Fruit fly (Drosophila melanogaster) whole organism, embryonic: Measurements from ENCODE around the gene plum.

Experiments used
- Adf1 ChIP-seq: fragments of 200-800 bp; sonication (Bioruptor generic); IDR thresholded peaks from 2 replicates; pipeline ENCODE4 v1.3.6; 2022; ENCODE audit warnings: missing biosample characterization, missing genetic modification characterization
- Awh ChIP-seq: fragments of 200-800 bp; sonication (Bioruptor generic); IDR thresholded peaks from 2 replicates; pipeline ENCODE4, ENCODE4 v1.3.6; 2022; ENCODE audit warnings: missing biosample characterization, missing genetic modification characterization
- Bgb ChIP-seq: fragments of 200-800 bp; sonication (Bioruptor generic); IDR thresholded peaks from 2 replicates; pipeline ENCODE4 v1.3.6; 2022; ENCODE audit warnings: missing biosample characterization, missing genetic modification characterization; ENCODE audit not compliant: partially characterized antibody
- Blimp-1 ChIP-seq: fragments of 200-800 bp; sonication (Bioruptor generic); optimal IDR thresholded peaks from 3 replicates; lab custom pipeline; 2018; ENCODE audit warnings: missing biosample characterization, missing genetic modification characterization, mild to moderate bottlenecking, moderate library complexity, missing genetic modification reagents
- CG13296 ChIP-seq: fragments of 200-800 bp; sonication (Bioruptor generic); optimal IDR thresholded peaks from 3 replicates; lab custom pipeline; 2018; ENCODE audit warnings: missing biosample characterization, mild to moderate bottlenecking, missing genetic modification characterization
- CG13894 ChIP-seq: fragments of 200-800 bp; sonication (Bioruptor generic); optimal IDR thresholded peaks from 3 replicates; lab custom pipeline; 2018; ENCODE audit warnings: missing biosample characterization, mild to moderate bottlenecking, missing genetic modification characterization, moderate library complexity
- CG16815 ChIP-seq: fragments of 200-800 bp; sonication (Bioruptor generic); optimal IDR thresholded peaks from 3 replicates; lab custom pipeline; 2017; ENCODE audit warnings: missing biosample characterization, mild to moderate bottlenecking, missing genetic modification characterization
- CG17385 ChIP-seq: fragments of 200-800 bp; sonication (Bioruptor generic); optimal IDR thresholded peaks from 3 replicates; lab custom pipeline; 2018; ENCODE audit warnings: missing biosample characterization, mild to moderate bottlenecking, missing genetic modification characterization
- CG1832 ChIP-seq: fragments of 200-800 bp; sonication (Bioruptor generic); optimal IDR thresholded peaks from 2 replicates; lab custom pipeline; 2017; ENCODE audit warnings: missing biosample characterization, mild to moderate bottlenecking, missing genetic modification characterization, inconsistent platforms
- CG31224 ChIP-seq: fragments of 200-800 bp; sonication (Bioruptor generic); IDR thresholded peaks from 2 replicates; pipeline ENCODE4 v1.3.6; 2022; ENCODE audit warnings: missing biosample characterization, missing genetic modification characterization
- CG4854 ChIP-seq: fragments of 200-800 bp; sonication (Bioruptor generic); optimal IDR thresholded peaks from 2 replicates; lab custom pipeline; 2016; ENCODE audit warnings: missing biosample characterization, missing genetic modification characterization, inconsistent platforms
- CG6654 ChIP-seq: fragments of 200-800 bp; sonication (Bioruptor generic); optimal IDR thresholded peaks from 2 replicates; lab custom pipeline; 2017; ENCODE audit warnings: missing biosample characterization, mild to moderate bottlenecking, missing genetic modification characterization
- CG6813 ChIP-seq: fragments of 200-800 bp; sonication (Bioruptor generic); optimal IDR thresholded peaks from 2 replicates; lab custom pipeline; 2017; ENCODE audit warnings: missing biosample characterization, missing genetic modification characterization, mild to moderate bottlenecking, moderate library complexity, missing genetic modification reagents
- CG8359 ChIP-seq: fragments of 200-800 bp; sonication (Bioruptor generic); optimal IDR thresholded peaks from 2 replicates; lab custom pipeline; 2017; ENCODE audit warnings: missing biosample characterization, mild to moderate bottlenecking, missing genetic modification characterization, borderline replicate concordance
- Dfd ChIP-seq, 2 experiments: fragments of >200 bp; optimal IDR thresholded peaks; 2 replicates each; lab custom pipeline; 2017; ENCODE audit warnings: missing biosample characterization in 2 of 2, missing genetic modification characterization in 2 of 2
- Ets65A ChIP-seq: fragments of 200-800 bp; sonication (Bioruptor generic); peaks from one replicate; lab custom pipeline; 2016; ENCODE audit warnings: missing biosample characterization, missing genetic modification characterization
- Gug ChIP-seq: fragments of 200-800 bp; sonication (Bioruptor generic); IDR thresholded peaks from 4 replicates; pipeline ENCODE4 v1.3.6; 2022; ENCODE audit warnings: missing biosample characterization, missing genetic modification characterization
- HmgD ChIP-seq: fragments of 200-800 bp; sonication (Bioruptor generic); optimal IDR thresholded peaks from 3 replicates; lab custom pipeline; 2016; ENCODE audit warnings: missing biosample characterization, missing genetic modification characterization
- Hr39 ChIP-seq: fragments of >200 bp; optimal IDR thresholded peaks from 2 replicates; lab custom pipeline; 2017
- Lpt ChIP-seq: fragments of >200 bp; optimal IDR thresholded peaks from 2 replicates; lab custom pipeline; 2018; ENCODE audit warnings: missing biosample characterization, missing genetic modification characterization
- NC2α ChIP-seq: fragments of 200-800 bp; sonication (Bioruptor generic); optimal IDR thresholded peaks from 2 replicates; lab custom pipeline; 2016; ENCODE audit warnings: missing biosample characterization, missing genetic modification characterization
- Pdp1 ChIP-seq, 2 experiments: fragments of 200-800 bp; sonication (Bioruptor generic); optimal IDR thresholded peaks; 3 replicates each; lab custom pipeline; 2016; ENCODE audit warnings: missing biosample characterization in 2 of 2, missing genetic modification characterization in 2 of 2, mild to moderate bottlenecking in 1 of 2, moderate library complexity in 1 of 2
- TFAM ChIP-seq: fragments of 200-800 bp; sonication (Bioruptor generic); optimal IDR thresholded peaks from 2 replicates; lab custom pipeline; 2017; ENCODE audit warnings: missing biosample characterization, missing genetic modification characterization, inconsistent platforms
- Trl ChIP-seq, 3 experiments: fragments of >200 bp in 2 of 3; fragments of 200-800 bp in 1 of 3; sonication (Bioruptor generic) in 1 of 3; optimal IDR thresholded peaks; 2 replicates in 1 of 3; 3 replicates in 2 of 3; lab custom pipeline; 2016 to 2017; ENCODE audit warnings: missing biosample characterization in 1 of 3, missing genetic modification characterization in 1 of 3
- abd-A ChIP-seq: fragments of 200-800 bp; sonication (Bioruptor generic); optimal IDR thresholded peaks from 3 replicates; lab custom pipeline; 2019; ENCODE audit warnings: missing biosample characterization, mild to moderate bottlenecking, missing genetic modification characterization, moderate library complexity
- crol ChIP-seq: fragments of 200-800 bp; sonication (Bioruptor generic); IDR thresholded peaks from 2 replicates; pipeline ENCODE4 v1.3.6; 2022; ENCODE audit warnings: missing biosample characterization, missing genetic modification characterization
- dmrt11E ChIP-seq: fragments of 200-800 bp; sonication (Bioruptor generic); optimal IDR thresholded peaks from 3 replicates; lab custom pipeline; 2018; ENCODE audit warnings: missing biosample characterization, mild to moderate bottlenecking, missing genetic modification characterization, moderate library complexity
- dmrt99B ChIP-seq: fragments of 200-800 bp; sonication (Bioruptor generic); optimal IDR thresholded peaks from 2 replicates; lab custom pipeline; 2018; ENCODE audit warnings: missing biosample characterization, mild to moderate bottlenecking, missing genetic modification characterization, moderate library complexity
- eve ChIP-seq, 2 experiments: fragments of >200 bp; optimal IDR thresholded peaks; 2 replicates each; lab custom pipeline; 2017; ENCODE audit warnings: missing biosample characterization in 2 of 2, missing genetic modification characterization in 2 of 2
- lbe ChIP-seq: fragments of 200-800 bp; sonication (Bioruptor generic); optimal IDR thresholded peaks from 2 replicates; lab custom pipeline; 2016; ENCODE audit warnings: missing biosample characterization, mild to moderate bottlenecking, missing genetic modification characterization
- lov ChIP-seq, 2 experiments: fragments of 200-800 bp in 1 of 2; fragments of >200 bp in 1 of 2; sonication (Bioruptor generic) in 1 of 2; IDR thresholded peaks in 1 of 2; optimal IDR thresholded peaks in 1 of 2; 2 replicates in 1 of 2; 3 replicates in 1 of 2; pipeline versions ENCODE4 v1.3.6 to Lab custom; 2017 to 2022; ENCODE audit warnings: missing biosample characterization in 1 of 2, missing genetic modification characterization in 1 of 2
- nom ChIP-seq: fragments of 200-800 bp; sonication (Bioruptor generic); optimal IDR thresholded peaks from 2 replicates; lab custom pipeline; 2017; ENCODE audit warnings: missing biosample characterization, missing genetic modification characterization, mild to moderate bottlenecking, moderate library complexity, missing genetic modification reagents
- repo ChIP-seq: fragments of 200-800 bp; sonication (Bioruptor generic); optimal IDR thresholded peaks from 2 replicates; lab custom pipeline; 2016; ENCODE audit warnings: missing biosample characterization, missing genetic modification characterization
- schlank ChIP-seq: fragments of 200-800 bp; sonication (Bioruptor generic); optimal IDR thresholded peaks from 2 replicates; lab custom pipeline; 2018; ENCODE audit warnings: missing biosample characterization, mild to moderate bottlenecking, missing genetic modification characterization
- sens ChIP-seq: fragments of 200-800 bp; sonication (Bioruptor generic); peaks from one replicate; lab custom pipeline; 2016; ENCODE audit warnings: missing biosample characterization, missing genetic modification characterization
- sens-2 ChIP-seq: fragments of 200-800 bp; sonication (Bioruptor generic); IDR thresholded peaks from 2 replicates; pipeline ENCODE4 v1.3.6; 2022; ENCODE audit warnings: missing biosample characterization, missing genetic modification characterization
- sr ChIP-seq: fragments of 200-800 bp; sonication (Bioruptor generic); IDR thresholded peaks from 3 replicates; pipeline ENCODE4 v1.3.6; 2022; ENCODE audit warnings: missing biosample characterization, missing genetic modification characterization
- trh ChIP-seq: fragments of 200-800 bp; sonication (Bioruptor generic); optimal IDR thresholded peaks from 2 replicates; lab custom pipeline; 2016; ENCODE audit warnings: missing biosample characterization, missing genetic modification characterization

plum gene

DNA sequence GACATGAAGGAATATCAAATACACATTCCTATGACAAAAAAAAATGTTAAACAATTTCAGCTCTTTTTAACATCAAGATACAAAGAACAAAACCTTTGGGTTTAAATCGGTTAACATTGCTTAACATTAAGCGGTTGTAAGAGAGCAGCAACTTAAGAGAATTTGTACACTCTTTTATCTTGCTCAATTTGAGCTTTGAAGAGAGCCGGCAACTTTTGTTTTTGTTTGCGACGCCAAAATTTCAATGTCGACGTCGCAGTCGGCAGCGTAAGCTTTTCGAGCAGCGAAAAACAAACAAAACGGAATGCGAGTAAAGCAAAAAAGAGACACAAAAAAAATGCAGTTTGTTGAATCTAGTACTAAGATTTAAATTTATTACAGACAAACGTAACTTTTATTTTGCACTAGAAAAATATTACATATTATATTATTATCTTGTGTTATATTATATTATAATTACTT is 582 bp upstream of the plum start (continued):
- TF ChIP-seq Gug (GFP tag; lab: Robert Waterston, UW), result no peak
- TF ChIP-seq dmrt99B (tag; lab: Kevin White, UChicago), result no peak
- TF ChIP-seq sens-2 (GFP tag; lab: Robert Waterston, UW), result no peak
- no peak for TF ChIP-seq CG6654 (GFP tag; lab: Kevin White, UChicago)
- TF ChIP-seq schlank, result no peak
- TF ChIP-seq CG13296, result peak; percentile 34
- no peak for TF ChIP-seq TFAM (GFP tag; lab: Kevin White, UChicago)
- no peak for TF ChIP-seq Hr39 (lab: Kevin White, UChicago)
- no peak for TF ChIP-seq trh (GFP tag; lab: Kevin White, UChicago)
- no peak for TF ChIP-seq lov (optimal IDR thresholded peaks at IDR 0.05; lab: Kevin White, UChicago)
- no peak for TF ChIP-seq lov (GFP tag; IDR thresholded peaks at IDR 0.05; lab: Robert Waterston, UW)
- TF ChIP-seq CG6813 (GFP tag; lab: Kevin White, UChicago), result no peak
- TF ChIP-seq CG1832 (GFP tag; lab: Kevin White, UChicago), result no peak
- peak; percentile 84 for TF ChIP-seq Blimp-1 (GFP tag; lab: Kevin White, UChicago)
- peak; percentile 98 for TF ChIP-seq nom (GFP tag; lab: Kevin White, UChicago)
- TF ChIP-seq dmrt11E (tag; lab: Kevin White, UChicago), result no peak
- TF ChIP-seq CG8359 (GFP tag; lab: Kevin White, UChicago), result no peak
- TF ChIP-seq Lpt (GFP tag; lab: Kevin White, UChicago), result no peak
- no peak for TF ChIP-seq Dfd (GFP tag; optimal IDR thresholded peaks at IDR 0.05; lab: Kevin White, UChicago)
- TF ChIP-seq Trl (optimal IDR thresholded peaks at IDR 0.05; lab: Kevin White, UChicago), result peak; percentile 79 to 91
- no peak for TF ChIP-seq Trl (GFP tag; optimal IDR thresholded peaks at IDR 0.05; lab: Kevin White, UChicago)
- TF ChIP-seq NC2α, result no peak
- TF ChIP-seq sr (GFP tag; lab: Robert Waterston, UW), result no peak
- TF ChIP-seq repo (GFP tag; lab: Kevin White, UChicago), result no peak
- peak; percentile 85 for TF ChIP-seq Adf1 (GFP tag; lab: Robert Waterston, UW)
- no peak for TF ChIP-seq sens (GFP tag; lab: Kevin White, UChicago)
- TF ChIP-seq HmgD (GFP tag; lab: Kevin White, UChicago), result no peak

DNA sequence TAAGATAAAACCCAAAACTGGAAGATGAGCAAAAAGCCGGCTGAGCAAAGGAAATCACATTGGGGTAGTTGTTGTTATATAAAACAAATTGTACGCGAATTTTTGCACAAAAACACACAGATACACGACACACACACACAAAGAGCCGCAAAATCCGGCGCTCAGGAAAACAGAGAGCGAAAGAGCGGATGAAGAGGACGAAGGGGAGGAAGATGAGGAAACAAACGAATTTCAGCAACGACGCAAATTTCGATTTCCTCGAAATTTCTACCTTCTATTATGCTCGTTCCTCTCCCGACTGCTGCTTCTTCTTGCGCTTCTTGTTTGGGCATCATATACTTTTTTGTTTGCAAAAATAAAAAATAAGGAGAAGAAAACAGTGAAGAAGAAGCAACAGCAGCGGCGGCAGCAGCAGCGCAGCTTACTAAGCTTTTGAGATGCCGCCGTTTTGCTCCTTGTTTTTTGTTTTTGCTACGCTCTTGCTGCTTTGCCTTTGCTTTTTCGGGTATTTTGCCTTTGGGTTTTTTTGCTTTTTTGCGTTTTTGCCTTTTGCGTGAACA is 940 bp downstream of the plum start:
- peak; percentile 6 for TF ChIP-seq abd-A
- peak; percentile 38; the same call in 1 of the 2 replicates for TF ChIP-seq crol (GFP tag; lab: Robert Waterston, UW)
- TF ChIP-seq CG31224 (GFP tag; lab: Robert Waterston, UW), result peak; percentile 94
- TF ChIP-seq CG16815 (GFP tag; lab: Kevin White, UChicago), result no peak
- peak in 1 of 2 experiments; percentile 25 for TF ChIP-seq Pdp1 (GFP tag; optimal IDR thresholded peaks at IDR 0.05; lab: Kevin White, UChicago)
- TF ChIP-seq lbe (GFP tag; lab: Kevin White, UChicago), result peak; percentile 6
- TF ChIP-seq Trl (optimal IDR thresholded peaks at IDR 0.05; lab: Kevin White, UChicago), result peak; percentile 3 to 27
- no peak for TF ChIP-seq Trl (GFP tag; optimal IDR thresholded peaks at IDR 0.05; lab: Kevin White, UChicago)
- no peak for TF ChIP-seq Awh (GFP tag; lab: Robert Waterston, UW)
- no peak for TF ChIP-seq eve (GFP tag; optimal IDR thresholded peaks at IDR 0.05; lab: Kevin White, UChicago)
- no peak for TF ChIP-seq CG4854 (GFP tag; lab: Kevin White, UChicago)
- TF ChIP-seq Bgb, result peak; percentile 16; the same call in 1 of the 2 replicates
- TF ChIP-seq CG13894 (tag; lab: Kevin White, UChicago), result peak; percentile 18
- TF ChIP-seq CG17385 (GFP tag; lab: Kevin White, UChicago), result peak; percentile 26
- peak; percentile 20 for TF ChIP-seq nom (GFP tag; lab: Kevin White, UChicago)
- TF ChIP-seq Adf1 (GFP tag; lab: Robert Waterston, UW), result peak; percentile 56; the same call in 1 of the 2 replicates
- peak; percentile 90 for TF ChIP-seq Ets65A (GFP tag; lab: Kevin White, UChicago)
